Worm (Caenorhabditis elegans) whole organism, L1 larva: ENCODE results near the gene zig-10.

Experiments
- lin-15B ChIP-seq: fragments of 150-350 bp; sonication (generic microtip); optimal IDR thresholded peaks from 3 replicates; lab custom pipeline; 2014; ENCODE audit warnings: missing biosample characterization, missing genetic modification characterization
- nhr-77 ChIP-seq: fragments of 150-350 bp; optimal IDR thresholded peaks from 2 replicates; lab custom pipeline; 2014; ENCODE audit warnings: missing biosample characterization, missing genetic modification characterization
- snpc-4 ChIP-seq: fragments of 150-350 bp; optimal IDR thresholded peaks from 2 replicates; lab custom pipeline; 2014; ENCODE audit warnings: missing biosample characterization, missing genetic modification characterization
- sox-4 ChIP-seq: sonication (generic microtip); optimal IDR thresholded peaks from 2 replicates; lab custom pipeline; 2016; ENCODE audit warnings: missing genetic modification characterization, missing compliant biosample characterization
- unc-62 ChIP-seq: fragments of 150-350 bp; optimal IDR thresholded peaks from 2 replicates; lab custom pipeline; 2014; ENCODE audit warnings: missing biosample characterization, missing genetic modification reagents, missing genetic modification characterization

- TF ChIP-seq unc-62 (GFP tag; lab: Kevin White, UChicago) (no peak), snpc-4 (tag; lab: Kevin White, UChicago) (no peak), sox-4 (tag; lab: Kevin White, UChicago) (no peak), nhr-77 (tag; lab: Kevin White, UChicago) (no peak), lin-15B (tag; lab: Kevin White, UChicago) (no peak)
These were observed 49.7 kb downstream of the zig-10 start for ce11 chrII:6448189-6448588.
